Worm (Caenorhabditis elegans) whole organism, L4 larva: ENCODE measurements around the gene tufm-1.

Experiments
- F26F4.8 ChIP-seq: fragments of 200-800 bp; sonication (Bioruptor generic); conservative IDR thresholded peaks from 2 replicates; pipeline ENCODE4 v1.3.6; 2022; ENCODE audit warnings: missing genetic modification characterization, missing compliant biosample characterization
- F37D6.2 ChIP-seq: sonication (generic microtip); optimal IDR thresholded peaks from 2 replicates; lab custom pipeline; 2016; ENCODE audit warnings: mild to moderate bottlenecking, missing genetic modification characterization, missing compliant biosample characterization
- R02D3.7 ChIP-seq: fragments of 150-350 bp; sonication (generic microtip); optimal IDR thresholded peaks from 3 replicates; lab custom pipeline; 2014; ENCODE audit warnings: missing biosample characterization, missing genetic modification characterization
- Y75B8A.6 ChIP-seq: fragments of 200-800 bp; sonication (Bioruptor generic); IDR thresholded peaks from 2 replicates; pipeline ENCODE4 v1.3.6; 2022; ENCODE audit warnings: missing genetic modification reagents, missing genetic modification characterization, missing compliant biosample characterization
- ZK546.5 ChIP-seq, 2 experiments: sonication (generic microtip); optimal IDR thresholded peaks; 2 replicates each; lab custom pipeline; 2017; ENCODE audit warnings: missing biosample characterization in 2 of 2, missing genetic modification characterization in 2 of 2
- aha-1 ChIP-seq: fragments of 150-350 bp; peaks from one replicate; lab custom pipeline; 2014; ENCODE audit warnings: missing biosample characterization, missing genetic modification characterization
- ceh-44 ChIP-seq: fragments of 200-800 bp; sonication (Bioruptor generic); IDR thresholded peaks from 2 replicates; pipeline ENCODE4 v1.3.6; 2022; ENCODE audit warnings: missing genetic modification reagents, missing genetic modification characterization, missing compliant biosample characterization
- ceh-62 ChIP-seq: sonication (generic microtip); optimal IDR thresholded peaks from 2 replicates; lab custom pipeline; 2017; ENCODE audit warnings: missing biosample characterization, missing genetic modification characterization
- ces-1 ChIP-seq: fragments of 150-350 bp; sonication (generic microtip); optimal IDR thresholded peaks from 4 replicates; lab custom pipeline; 2014; ENCODE audit warnings: missing biosample characterization, missing genetic modification reagents, missing genetic modification characterization
- ctbp-1 ChIP-seq: fragments of 200-800 bp; sonication (Bioruptor generic); IDR thresholded peaks from 2 replicates; pipeline ENCODE4 v1.3.6; 2022; ENCODE audit warnings: missing genetic modification reagents, missing genetic modification characterization, missing compliant biosample characterization
- daf-16 ChIP-seq, 3 experiments: sonication (generic microtip); optimal IDR thresholded peaks; 2 replicates each; lab custom pipeline; 2016 to 2017; ENCODE audit warnings: missing genetic modification characterization in 3 of 3, missing genetic modification reagents in 3 of 3, mild to moderate bottlenecking in 2 of 3, missing compliant biosample characterization in 2 of 3, missing biosample characterization in 1 of 3, moderate library complexity in 1 of 3
- daf-19 ChIP-seq: fragments of 200-800 bp; sonication (Bioruptor generic); conservative IDR thresholded peaks from 2 replicates; pipeline ENCODE4 v1.3.6; 2022; ENCODE audit warnings: missing genetic modification characterization, missing compliant biosample characterization
- dmd-6 ChIP-seq: fragments of 200-800 bp; sonication (Bioruptor generic); IDR thresholded peaks from 2 replicates; pipeline ENCODE4 v1.3.6; 2022; ENCODE audit warnings: missing genetic modification reagents, missing genetic modification characterization, missing compliant biosample characterization
- dmd-9 ChIP-seq: fragments of 200-800 bp; sonication (Bioruptor generic); IDR thresholded peaks from 2 replicates; pipeline ENCODE4 v1.3.6; 2022; ENCODE audit warnings: missing genetic modification reagents, missing genetic modification characterization, missing compliant biosample characterization
- dpl-1 ChIP-seq: fragments of 150-350 bp; optimal IDR thresholded peaks from 2 replicates; lab custom pipeline; 2014; ENCODE audit warnings: missing biosample characterization, missing genetic modification reagents, missing genetic modification characterization
- dve-1 ChIP-seq: sonication (generic microtip); optimal IDR thresholded peaks from 2 replicates; lab custom pipeline; 2017; ENCODE audit warnings: antibody characterized with exemption, mild to moderate bottlenecking, missing genetic modification characterization, missing compliant biosample characterization; ENCODE audit not compliant: insufficient read depth
- hlh-11 ChIP-seq: fragments of 200-800 bp; sonication (Bioruptor generic); optimal IDR thresholded peaks from 2 replicates; lab custom pipeline; 2018; ENCODE audit warnings: mild to moderate bottlenecking, missing genetic modification characterization, missing compliant biosample characterization
- hlh-30 ChIP-seq: sonication (generic microtip); optimal IDR thresholded peaks from 2 replicates; lab custom pipeline; 2017; ENCODE audit warnings: antibody characterized with exemption, mild to moderate bottlenecking, missing genetic modification characterization, missing compliant biosample characterization; ENCODE audit not compliant: insufficient read depth
- hmg-1.1 ChIP-seq: fragments of 200-800 bp; sonication (Bioruptor generic); IDR thresholded peaks from 2 replicates; pipeline ENCODE4 v1.3.6; 2022; ENCODE audit warnings: missing genetic modification reagents, missing genetic modification characterization, missing compliant biosample characterization
- lin-38 ChIP-seq: fragments of 200-800 bp; sonication (Bioruptor generic); IDR thresholded peaks from 2 replicates; pipeline ENCODE4 v1.3.6; 2022; ENCODE audit warnings: missing genetic modification reagents, missing genetic modification characterization, missing compliant biosample characterization
- lsy-2 ChIP-seq, 2 experiments: fragments of 150-350 bp in 1 of 2; sonication (generic microtip) in 1 of 2; optimal IDR thresholded peaks; 2 replicates each; lab custom pipeline; 2014 to 2017; ENCODE audit warnings: missing biosample characterization in 2 of 2, missing genetic modification characterization in 2 of 2
- mdl-1 ChIP-seq, 2 experiments: fragments of 150-350 bp in 1 of 2; sonication (generic microtip) in 1 of 2; optimal IDR thresholded peaks; 2 replicates each; lab custom pipeline; 2014 to 2017; ENCODE audit warnings: missing biosample characterization in 2 of 2, missing genetic modification characterization in 2 of 2
- mep-1 ChIP-seq: fragments of 150-350 bp; sonication (generic microtip); optimal IDR thresholded peaks from 3 replicates; lab custom pipeline; 2014; ENCODE audit warnings: missing biosample characterization, missing genetic modification characterization
- mes-2 ChIP-seq: sonication (generic microtip); optimal IDR thresholded peaks from 2 replicates; lab custom pipeline; 2016; ENCODE audit warnings: missing genotype, mild to moderate bottlenecking, missing genetic modification characterization, missing compliant biosample characterization; ENCODE audit not compliant: poor library complexity, severe bottlenecking
- nhr-28 ChIP-seq: fragments of 150-350 bp; optimal IDR thresholded peaks from 2 replicates; lab custom pipeline; 2014; ENCODE audit warnings: missing biosample characterization, missing genetic modification characterization
- nhr-48 ChIP-seq: sonication (generic microtip); optimal IDR thresholded peaks from 2 replicates; lab custom pipeline; 2016; ENCODE audit warnings: mild to moderate bottlenecking, missing genetic modification characterization, missing compliant biosample characterization
- nhr-6 ChIP-seq: fragments of 150-350 bp; optimal IDR thresholded peaks from 2 replicates; lab custom pipeline; 2014; ENCODE audit warnings: missing biosample characterization, missing genetic modification characterization
- pha-4 ChIP-seq, 2 experiments: fragments of 150-350 bp in 1 of 2; fragments of 200-800 bp in 1 of 2; sonication (Bioruptor generic) in 1 of 2; IDR thresholded peaks in 1 of 2; optimal IDR thresholded peaks in 1 of 2; 2 replicates each; pipeline versions ENCODE4 v1.3.6 to Lab custom; 2014 to 2022; ENCODE audit warnings: missing genetic modification characterization in 2 of 2, missing genetic modification reagents in 2 of 2, missing biosample characterization in 1 of 2, missing compliant biosample characterization in 1 of 2
- pqm-1 ChIP-seq: sonication (generic microtip); optimal IDR thresholded peaks from 2 replicates; lab custom pipeline; 2017; ENCODE audit warnings: missing biosample characterization, missing genetic modification characterization
- vab-7 ChIP-seq: fragments of 200-800 bp; sonication (Bioruptor generic); IDR thresholded peaks from 2 replicates; pipeline ENCODE4 v1.3.6; 2022; ENCODE audit warnings: missing genetic modification reagents, missing genetic modification characterization, missing compliant biosample characterization
- zfp-2 ChIP-seq: sonication (generic microtip); optimal IDR thresholded peaks from 2 replicates; lab custom pipeline; 2016; ENCODE audit warnings: mild to moderate bottlenecking, missing genetic modification characterization, missing compliant biosample characterization
- zfp-3 ChIP-seq: fragments of 200-800 bp; sonication (Bioruptor generic); conservative IDR thresholded peaks from 2 replicates; pipeline ENCODE4 v1.3.6; 2022; ENCODE audit warnings: missing genetic modification reagents, missing genetic modification characterization, missing compliant biosample characterization

The tufm-1 gene

ce11 chrIII:2805084-2805483 lies 9.7 kb downstream of the tufm-1 start, which contains the start of gene Y71H2AM.3 (continued):
- no peak for TF ChIP-seq daf-19 (GFP tag; lab: Robert Waterston, UW)

ce11 chrIII:2804461-2804860 lies 10.3 kb downstream of the tufm-1 start:
- TF ChIP-seq zfp-3 (GFP tag; lab: Robert Waterston, UW) (no peak), pha-4 (GFP tag; IDR thresholded peaks at IDR 0.05; lab: Robert Waterston, UW) (no peak), pha-4 (tag; optimal IDR thresholded peaks at IDR 0.05; lab: Kevin White, UChicago) (peak; percentile 82), hmg-1.1 (peak; percentile 45; the same call in 1 of the 2 replicates), ceh-62 (tag; lab: Kevin White, UChicago) (no peak), hlh-11 (tag; lab: Kevin White, UChicago) (peak; percentile 61), F37D6.2 (tag; lab: Kevin White, UChicago) (no peak), hlh-30 (peak; percentile 92), pqm-1 (tag; lab: Kevin White, UChicago) (peak; percentile 58), dmd-6 (GFP tag; lab: Robert Waterston, UW) (0 out of 2 replicates have a peak, but pooled peaks have one; percentile 25), lin-38 (GFP tag; lab: Robert Waterston, UW) (peak; percentile 54), mes-2 (peak; percentile 47), vab-7 (GFP tag; lab: Robert Waterston, UW) (no peak), Y75B8A.6 (no peak), F26F4.8 (GFP tag; lab: Robert Waterston, UW) (no peak), ceh-44 (GFP tag; lab: Robert Waterston, UW) (no peak), nhr-6 (peak; percentile 13), mep-1 (tag; lab: Kevin White, UChicago) (peak; percentile 69), nhr-28 (tag; lab: Kevin White, UChicago) (peak; percentile 80), zfp-2 (tag; lab: Kevin White, UChicago) (no peak), R02D3.7 (tag; lab: Kevin White, UChicago) (no peak), dpl-1 (GFP tag; lab: Kevin White, UChicago) (peak; percentile 55), lsy-2 (tag; optimal IDR thresholded peaks at IDR 0.05; lab: Kevin White, UChicago) (peak in 1 of 2 experiments; percentile 78), aha-1 (tag; lab: Kevin White, UChicago) (peak; percentile 80), mdl-1 (tag; optimal IDR thresholded peaks at IDR 0.05; lab: Kevin White, UChicago) (peak in 1 of 2 experiments; percentile 58), dve-1 (tag; lab: Kevin White, UChicago) (peak; percentile 71), daf-16 (GFP tag; optimal IDR thresholded peaks at IDR 0.05; lab: Kevin White, UChicago) (no peak), daf-16 (tag; optimal IDR thresholded peaks at IDR 0.05; lab: Kevin White, UChicago) (peak; percentile 4), ZK546.5 (tag; optimal IDR thresholded peaks at IDR 0.05; lab: Kevin White, UChicago) (no peak)
- TF ChIP-seq, all 104 proteins: peak for 17

- TF ChIP-seq aha-1 (tag; lab: Kevin White, UChicago) (peak; percentile 13), ctbp-1 (GFP tag; lab: Robert Waterston, UW) (no peak)
Observed at ce11 chrIII:2801800-2802515, 12.8 kb downstream of the tufm-1 start, which contains the start of the genes twk-45 and Y71H2AM.25. twk-45 (minus strand) TSS chrIII:2801900. Y71H2AM.25 (plus strand) TSS chrIII:2802465.

- TF ChIP-seq ces-1 (GFP tag; lab: Kevin White, UChicago), result no peak
- TF ChIP-seq dmd-9, result no peak
- TF ChIP-seq lsy-2 (tag; optimal IDR thresholded peaks at IDR 0.05; lab: Kevin White, UChicago), result no peak
- no peak for TF ChIP-seq nhr-48 (tag; lab: Kevin White, UChicago)
Observed at ce11 chrIII:2800743-2801142, 14.0 kb downstream of the tufm-1 start.
